Fruit fly (Drosophila melanogaster) whole organism, wandering third instar larva: ENCODE measurements around the gene zf30C.

Experiments
- CG9705 ChIP-seq: fragments of 200-800 bp; sonication (Bioruptor generic); optimal IDR thresholded peaks from 2 replicates; lab custom pipeline; 2018; ENCODE audit warnings: missing biosample characterization, mild to moderate bottlenecking, missing genetic modification characterization
- Dif ChIP-seq: fragments of 200-275, 200-300 bp; sonication (Bioruptor generic); optimal IDR thresholded peaks from 2 replicates; lab custom pipeline; 2018; ENCODE audit warnings: missing biosample characterization, missing genetic modification characterization; ENCODE audit not compliant: partially characterized antibody
- Hr78 ChIP-seq: fragments of >200 bp; optimal IDR thresholded peaks from 2 replicates; lab custom pipeline; 2017; ENCODE audit warnings: missing biosample characterization, missing genetic modification characterization
- Hr83 ChIP-seq: fragments of 200-300 bp; sonication (Bioruptor generic); optimal IDR thresholded peaks from 2 replicates; lab custom pipeline; 2016; ENCODE audit warnings: missing biosample characterization, mild to moderate bottlenecking, missing genetic modification characterization, moderate library complexity; ENCODE audit not compliant: poor library complexity, severe bottlenecking
- Myc ChIP-seq: fragments of >200 bp; optimal IDR thresholded peaks from 2 replicates; lab custom pipeline; 2017
- Rel ChIP-seq, 2 experiments: fragments of 200-800 bp; sonication (Bioruptor generic) in 1 of 2; optimal IDR thresholded peaks; 2 replicates in 1 of 2; 3 replicates in 1 of 2; lab custom pipeline; 2016 to 2019; ENCODE audit warnings: mild to moderate bottlenecking in 2 of 2, missing biosample characterization in 2 of 2, missing genetic modification characterization in 2 of 2, moderate library complexity in 1 of 2
- dmrt93B ChIP-seq: fragments of 200-800 bp; sonication (Bioruptor generic); optimal IDR thresholded peaks from 2 replicates; lab custom pipeline; 2018; ENCODE audit warnings: missing biosample characterization, mild to moderate bottlenecking, missing genetic modification characterization
- psq ChIP-seq: fragments of 200-800 bp; sonication (Bioruptor generic); optimal IDR thresholded peaks from 3 replicates; lab custom pipeline; 2017; ENCODE audit warnings: missing biosample characterization, mild to moderate bottlenecking, missing genetic modification characterization, moderate library complexity

DNA sequence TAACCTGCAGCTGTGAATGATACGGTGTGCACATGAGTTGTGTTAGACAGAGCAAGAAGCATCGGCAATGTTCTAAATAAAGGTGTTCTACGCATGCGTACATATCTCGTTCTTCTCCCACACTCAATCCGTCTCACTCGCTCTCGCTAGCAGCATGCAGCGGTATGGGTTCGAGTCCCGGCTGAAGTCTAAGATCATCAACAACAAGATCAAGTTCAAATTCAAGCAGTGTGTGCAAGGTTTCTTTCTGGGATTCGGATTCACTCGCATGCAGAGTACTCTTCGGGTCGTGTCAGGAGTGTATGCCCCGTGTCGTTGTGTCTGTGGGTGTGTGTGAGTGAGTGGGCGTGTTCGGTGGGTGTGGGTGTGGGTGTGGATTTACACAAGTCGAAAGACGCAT lies 26.9 kb upstream of the zf30C start:
- no peak for TF ChIP-seq dmrt93B (GFP tag; lab: Kevin White, UChicago)
- peak; percentile 72 for TF ChIP-seq Myc
- TF ChIP-seq psq (GFP tag; lab: Kevin White, UChicago) = no peak
- no peak for TF ChIP-seq Hr78 (GFP tag; lab: Kevin White, UChicago)
- no peak for TF ChIP-seq Hr83 (GFP tag; lab: Kevin White, UChicago)
- TF ChIP-seq CG9705 (GFP tag; lab: Kevin White, UChicago) = no peak
- TF ChIP-seq Rel (GFP tag; optimal IDR thresholded peaks at IDR 0.05; lab: Kevin White, UChicago) = no peak
- no peak for TF ChIP-seq Rel (tag; optimal IDR thresholded peaks at IDR 0.05; lab: Kevin White, UChicago)
- TF ChIP-seq Dif (GFP tag; lab: Kevin White, UChicago) = no peak
